Fruit fly (Drosophila melanogaster): ENCODE measurements around the gene CG42740.

CG42740 gene

DNA sequence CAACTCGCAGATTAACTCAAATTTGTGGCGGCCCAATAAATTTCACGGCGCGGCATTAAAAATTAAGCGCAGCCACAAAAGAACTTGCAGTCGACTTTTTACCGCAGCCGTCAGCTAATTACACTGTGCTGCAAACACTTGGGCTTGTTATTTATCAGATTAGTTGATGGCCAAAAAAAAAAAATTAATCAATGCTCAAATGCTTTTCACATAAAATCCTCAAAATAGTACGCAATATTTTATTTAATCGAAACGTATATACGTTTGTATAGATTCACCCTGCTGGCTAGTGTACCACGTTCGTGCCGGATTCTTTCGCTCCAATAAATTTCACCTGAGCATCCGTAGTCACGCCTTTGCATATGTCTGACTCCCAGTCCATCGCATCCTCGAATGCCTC is 9.0 kb downstream of the CG42740 start (continued):
- TF ChIP-seq Lhr (GFP tag; optimal IDR thresholded peaks at IDR 0.05) (no peak), Ptx1 (GFP tag; IDR thresholded peaks at IDR 0.05) (peak; percentile 59), HLH54F (GFP tag; optimal IDR thresholded peaks at IDR 0.05) (no peak), CG32532 (GFP tag; IDR thresholded peaks at IDR 0.05) (peak; percentile 42; the same call in 1 of the 2 replicates), H15 (GFP tag; IDR thresholded peaks at IDR 0.05) (peak; percentile 66; the same call in 2 of the 3 replicates), E2f1 (GFP tag; IDR thresholded peaks at IDR 0.05) (peak; percentile 41), CG31441 (GFP tag; IDR thresholded peaks at IDR 0.05) (peak; percentile 67), hbn (GFP tag; IDR thresholded peaks at IDR 0.05; ENCODE audit: partially characterized antibody) (no peak), CG12071 (GFP tag; optimal IDR thresholded peaks at IDR 0.05) (peak; percentile 40), ssp (GFP tag; IDR thresholded peaks at IDR 0.05) (0 out of 2 replicates have a peak, but pooled peaks have one; percentile 9), Abd-B (GFP tag; optimal IDR thresholded peaks at IDR 0.05) (peak; percentile 9), H2.0 (GFP tag; IDR thresholded peaks at IDR 0.05) (0 out of 2 replicates have a peak, but pooled peaks have one; percentile 38), CG8765 (GFP tag; IDR thresholded peaks at IDR 0.05) (peak; percentile 56; the same call in 1 of the 2 replicates), CG8944 (GFP tag; optimal IDR thresholded peaks at IDR 0.05) (peak; percentile 39), NfI (GFP tag; optimal IDR thresholded peaks at IDR 0.05) (peak; percentile 30), dpn (GFP tag; optimal IDR thresholded peaks at IDR 0.05) (peak in 1 of 2 experiments; percentile 49), CG7556 (GFP tag; optimal IDR thresholded peaks at IDR 0.05) (peak; percentile 40), CG6654 (GFP tag; optimal IDR thresholded peaks at IDR 0.05) (peak; percentile 36), Spps (tag; optimal IDR thresholded peaks at IDR 0.05) (peak; percentile 33), croc (GFP tag; conservative IDR thresholded peaks at IDR 0.05) (peak; percentile 49; the same call in 2 of the 3 replicates), CG10543 (GFP tag; optimal IDR thresholded peaks at IDR 0.05) (no peak), CG34422 (GFP tag; IDR thresholded peaks at IDR 0.05) (peak; percentile 55; the same call in 1 of the 3 replicates), CG5245 (GFP tag; optimal IDR thresholded peaks at IDR 0.05) (peak; percentile 44), caup (GFP tag; optimal IDR thresholded peaks at IDR 0.05; ENCODE audit: severe bottlenecking) (peak; percentile 25), stwl (tag; optimal IDR thresholded peaks at IDR 0.05) (no peak), MBD-R2 (GFP tag; IDR thresholded peaks at IDR 0.05) (peak; percentile 28; the same call in 1 of the 2 replicates), row (GFP tag; IDR thresholded peaks at IDR 0.05) (peak; percentile 67), CG12219 (GFP tag; optimal IDR thresholded peaks at IDR 0.05) (peak; percentile 54), sens-2 (GFP tag; IDR thresholded peaks at IDR 0.05) (peak; percentile 40; the same call in 1 of the 2 replicates), D19A (tag; optimal IDR thresholded peaks at IDR 0.05) (peak; percentile 16), az2 (GFP tag; optimal IDR thresholded peaks at IDR 0.05) (peak; percentile 55), Fer3 (tag; optimal IDR thresholded peaks at IDR 0.05) (peak; percentile 38), sob (GFP tag; IDR thresholded peaks at IDR 0.05) (0 out of 2 replicates have a peak, but pooled peaks have one; percentile 42), lmd (GFP tag; IDR thresholded peaks at IDR 0.05) (peak; percentile 54), CkIIα-i1 (GFP tag; IDR thresholded peaks at IDR 0.05) (no peak), CG9727 (GFP tag; optimal IDR thresholded peaks at IDR 0.05) (peak; percentile 48), HmgZ (tag; optimal IDR thresholded peaks at IDR 0.05) (no peak), fd96Cb (tag; optimal IDR thresholded peaks at IDR 0.05) (peak; percentile 62), CG30403 (GFP tag; optimal IDR thresholded peaks at IDR 0.05) (peak; percentile 54), CG6813 (GFP tag; optimal IDR thresholded peaks at IDR 0.05) (no peak), otp (GFP tag; IDR thresholded peaks at IDR 0.05) (peak; percentile 71; the same call in 2 of the 3 replicates), danr (GFP tag; IDR thresholded peaks at IDR 0.05) (0 out of 2 replicates have a peak, but pooled peaks have one; percentile 16), MTF-1 (GFP tag; optimal IDR thresholded peaks at IDR 0.05; ENCODE audit: borderline replicate concordance) (no peak), CG10654 (GFP tag; optimal IDR thresholded peaks at IDR 0.05) (peak; percentile 41), CG14441 (GFP tag; IDR thresholded peaks at IDR 0.05) (peak; percentile 78), CG7357 (GFP tag; IDR thresholded peaks at IDR 0.05) (peak; percentile 53; the same call in 1 of the 3 replicates)

Data from whole organism, embryonic.